Worm (Caenorhabditis elegans) whole organism, L4 larva: ENCODE data around the gene rpl-25.1.
A peak's percentile ranks its signal among the peaks of the same experiment; 100 is the strongest.

ENCODE experiments used
- D1046.2 ChIP-seq: fragments of 200-800 bp; sonication (Bioruptor generic); IDR thresholded peaks from 2 replicates; pipeline ENCODE4 v1.3.6; 2022; ENCODE audit warnings: missing genetic modification characterization, missing compliant biosample characterization
- F10B5.3 ChIP-seq: sonication (generic microtip); optimal IDR thresholded peaks from 2 replicates; lab custom pipeline; 2016; ENCODE audit warnings: mild to moderate bottlenecking, missing genetic modification characterization, missing compliant biosample characterization
- F26F4.8 ChIP-seq: fragments of 200-800 bp; sonication (Bioruptor generic); conservative IDR thresholded peaks from 2 replicates; pipeline ENCODE4 v1.3.6; 2022; ENCODE audit warnings: missing genetic modification characterization, missing compliant biosample characterization
- F44E2.7 ChIP-seq: fragments of 200-800 bp; sonication (Bioruptor generic); IDR thresholded peaks from 2 replicates; pipeline ENCODE4 v2.1.2; 2022; ENCODE audit warnings: missing genetic modification characterization, missing compliant biosample characterization
- F49E8.2 ChIP-seq: sonication (generic microtip); optimal IDR thresholded peaks from 2 replicates; lab custom pipeline; 2016; ENCODE audit warnings: missing compliant biosample characterization, mild to moderate bottlenecking, missing genetic modification characterization, borderline replicate concordance
- T20F7.1 ChIP-seq: fragments of 200-800 bp; sonication (Bioruptor generic); optimal IDR thresholded peaks from 2 replicates; lab custom pipeline; 2018; ENCODE audit warnings: mild to moderate bottlenecking, missing genetic modification characterization, missing compliant biosample characterization
- T26A8.4 ChIP-seq: fragments of 200-800 bp; sonication (Bioruptor generic); IDR thresholded peaks from 2 replicates; pipeline ENCODE4 v1.3.6; 2022; ENCODE audit warnings: missing genetic modification characterization, missing compliant biosample characterization
- Y48G9A.11 ChIP-seq: fragments of 200-800 bp; sonication (Bioruptor generic); IDR thresholded peaks from 2 replicates; pipeline ENCODE4 v1.3.6; 2022; ENCODE audit warnings: missing genetic modification reagents, missing genetic modification characterization, missing compliant biosample characterization
- ZK337.2 ChIP-seq: fragments of 200-800 bp; sonication (Bioruptor generic); IDR thresholded peaks from 2 replicates; pipeline ENCODE4 v1.3.6; 2022; ENCODE audit warnings: missing genetic modification reagents, missing genetic modification characterization, missing compliant biosample characterization
- aha-1 ChIP-seq: fragments of 150-350 bp; peaks from one replicate; lab custom pipeline; 2014; ENCODE audit warnings: missing biosample characterization, missing genetic modification characterization
- ama-1 ChIP-seq: fragments of 150-350 bp; optimal IDR thresholded peaks from 2 replicates; lab custom pipeline; 2014; ENCODE audit warnings: inconsistent platforms, mixed read lengths
- arid-1 ChIP-seq: fragments of 200-800 bp; sonication (Bioruptor generic); conservative IDR thresholded peaks from 2 replicates; pipeline ENCODE4 v1.3.6; 2022; ENCODE audit warnings: missing genetic modification reagents, missing genetic modification characterization, missing compliant biosample characterization
- ceh-28 ChIP-seq: fragments of 150-350 bp; optimal IDR thresholded peaks from 2 replicates; lab custom pipeline; 2014; ENCODE audit warnings: missing biosample characterization, missing genetic modification reagents, missing genetic modification characterization
- ceh-62 ChIP-seq: sonication (generic microtip); optimal IDR thresholded peaks from 2 replicates; lab custom pipeline; 2017; ENCODE audit warnings: missing biosample characterization, missing genetic modification characterization
- ceh-82 ChIP-seq: sonication (generic microtip); optimal IDR thresholded peaks from 2 replicates; lab custom pipeline; 2017; ENCODE audit warnings: missing biosample characterization, missing genetic modification characterization
- cey-2 ChIP-seq: sonication (generic microtip); optimal IDR thresholded peaks from 3 replicates; lab custom pipeline; 2017; ENCODE audit warnings: missing genetic modification characterization, mild to moderate bottlenecking, missing compliant biosample characterization, antibody characterized with exemption, borderline replicate concordance; ENCODE audit not compliant: insufficient read depth
- daf-16 ChIP-seq, 3 experiments: sonication (generic microtip); optimal IDR thresholded peaks; 2 replicates each; lab custom pipeline; 2016 to 2017; ENCODE audit warnings: missing genetic modification characterization in 3 of 3, missing genetic modification reagents in 3 of 3, mild to moderate bottlenecking in 2 of 3, missing compliant biosample characterization in 2 of 3, missing biosample characterization in 1 of 3, moderate library complexity in 1 of 3
- daf-19 ChIP-seq: fragments of 200-800 bp; sonication (Bioruptor generic); conservative IDR thresholded peaks from 2 replicates; pipeline ENCODE4 v1.3.6; 2022; ENCODE audit warnings: missing genetic modification characterization, missing compliant biosample characterization
- dmd-6 ChIP-seq: fragments of 200-800 bp; sonication (Bioruptor generic); IDR thresholded peaks from 2 replicates; pipeline ENCODE4 v1.3.6; 2022; ENCODE audit warnings: missing genetic modification reagents, missing genetic modification characterization, missing compliant biosample characterization
- dmd-9 ChIP-seq: fragments of 200-800 bp; sonication (Bioruptor generic); IDR thresholded peaks from 2 replicates; pipeline ENCODE4 v1.3.6; 2022; ENCODE audit warnings: missing genetic modification reagents, missing genetic modification characterization, missing compliant biosample characterization
- dpl-1 ChIP-seq: fragments of 150-350 bp; optimal IDR thresholded peaks from 2 replicates; lab custom pipeline; 2014; ENCODE audit warnings: missing biosample characterization, missing genetic modification reagents, missing genetic modification characterization
- egl-27 ChIP-seq: sonication (generic microtip); optimal IDR thresholded peaks from 3 replicates; lab custom pipeline; 2017; ENCODE audit warnings: missing biosample characterization, missing genetic modification reagents, missing genetic modification characterization
- fkh-10 ChIP-seq: fragments of 150-350 bp; optimal IDR thresholded peaks from 2 replicates; lab custom pipeline; 2014; ENCODE audit warnings: missing biosample characterization, missing genetic modification reagents, missing genetic modification characterization
- gei-8 ChIP-seq: fragments of 200-800 bp; sonication (Bioruptor generic); optimal IDR thresholded peaks from 2 replicates; lab custom pipeline; 2018; ENCODE audit warnings: mild to moderate bottlenecking, missing genetic modification characterization, missing compliant biosample characterization
- hif-1 ChIP-seq, 2 experiments: sonication (generic microtip); optimal IDR thresholded peaks; 2 replicates each; lab custom pipeline; 2016 to 2017; ENCODE audit warnings: missing compliant biosample characterization in 2 of 2, missing genetic modification characterization in 2 of 2, missing genetic modification reagents in 2 of 2, missing genotype in 2 of 2, mild to moderate bottlenecking in 1 of 2
- hlh-30 ChIP-seq: sonication (generic microtip); optimal IDR thresholded peaks from 2 replicates; lab custom pipeline; 2017; ENCODE audit warnings: antibody characterized with exemption, mild to moderate bottlenecking, missing genetic modification characterization, missing compliant biosample characterization; ENCODE audit not compliant: insufficient read depth
- hmg-1.1 ChIP-seq: fragments of 200-800 bp; sonication (Bioruptor generic); IDR thresholded peaks from 2 replicates; pipeline ENCODE4 v1.3.6; 2022; ENCODE audit warnings: missing genetic modification reagents, missing genetic modification characterization, missing compliant biosample characterization
- lim-7 ChIP-seq: fragments of 200-800 bp; sonication (Bioruptor generic); IDR thresholded peaks from 2 replicates; pipeline ENCODE4 v1.3.6; 2022; ENCODE audit warnings: missing genetic modification characterization, missing compliant biosample characterization
- lin-1 ChIP-seq: fragments of 200-800 bp; sonication (Bioruptor generic); IDR thresholded peaks from 2 replicates; pipeline ENCODE4 v1.3.6; 2022; ENCODE audit warnings: missing genetic modification reagents, missing genetic modification characterization, missing compliant biosample characterization
- lin-15B ChIP-seq: fragments of 150-350 bp; sonication (generic microtip); optimal IDR thresholded peaks from 3 replicates; lab custom pipeline; 2014; ENCODE audit warnings: missing biosample characterization, missing genetic modification characterization
- lin-39 ChIP-seq: fragments of 150-350 bp; optimal IDR thresholded peaks from 2 replicates; lab custom pipeline; 2014; ENCODE audit warnings: missing biosample characterization, missing genetic modification reagents, missing genetic modification characterization
- lir-3 ChIP-seq: sonication (generic microtip); optimal IDR thresholded peaks from 2 replicates; lab custom pipeline; 2016; ENCODE audit warnings: mild to moderate bottlenecking, missing genetic modification characterization, missing compliant biosample characterization
- madf-9 ChIP-seq: fragments of 200-800 bp; sonication (Bioruptor generic); conservative IDR thresholded peaks from 2 replicates; pipeline ENCODE4 v1.3.6; 2022; ENCODE audit warnings: missing genetic modification reagents, missing genetic modification characterization, missing compliant biosample characterization
- mep-1 ChIP-seq: fragments of 150-350 bp; sonication (generic microtip); optimal IDR thresholded peaks from 3 replicates; lab custom pipeline; 2014; ENCODE audit warnings: missing biosample characterization, missing genetic modification characterization
- mxl-3 ChIP-seq: fragments of 200-800 bp; sonication (Bioruptor generic); optimal IDR thresholded peaks from 2 replicates; lab custom pipeline; 2018; ENCODE audit warnings: mild to moderate bottlenecking, missing genetic modification characterization, missing compliant biosample characterization
- nhr-11 ChIP-seq: fragments of 150-350 bp; optimal IDR thresholded peaks from 2 replicates; lab custom pipeline; 2014; ENCODE audit warnings: missing biosample characterization, missing genetic modification characterization
- nhr-111 ChIP-seq: fragments of 200-800 bp; sonication (Bioruptor generic); optimal IDR thresholded peaks from 2 replicates; lab custom pipeline; 2018; ENCODE audit warnings: mild to moderate bottlenecking, missing genetic modification characterization, missing compliant biosample characterization
- nhr-41 ChIP-seq: fragments of 200-800 bp; sonication (Bioruptor generic); IDR thresholded peaks from 2 replicates; pipeline ENCODE4 v1.3.6; 2022; ENCODE audit warnings: missing genetic modification reagents, missing genetic modification characterization, missing compliant biosample characterization
- nhr-77 ChIP-seq: fragments of 150-350 bp; optimal IDR thresholded peaks from 2 replicates; lab custom pipeline; 2014; ENCODE audit warnings: missing biosample characterization, missing genetic modification characterization
- pha-4 ChIP-seq, 2 experiments: fragments of 150-350 bp in 1 of 2; fragments of 200-800 bp in 1 of 2; sonication (Bioruptor generic) in 1 of 2; IDR thresholded peaks in 1 of 2; optimal IDR thresholded peaks in 1 of 2; 2 replicates each; pipeline versions ENCODE4 v1.3.6 to Lab custom; 2014 to 2022; ENCODE audit warnings: missing genetic modification characterization in 2 of 2, missing genetic modification reagents in 2 of 2, missing biosample characterization in 1 of 2, missing compliant biosample characterization in 1 of 2
- pqm-1 ChIP-seq: sonication (generic microtip); optimal IDR thresholded peaks from 2 replicates; lab custom pipeline; 2017; ENCODE audit warnings: missing biosample characterization, missing genetic modification characterization
- skn-1 ChIP-seq: fragments of 150-350 bp; optimal IDR thresholded peaks from 2 replicates; lab custom pipeline; 2014; ENCODE audit warnings: missing biosample characterization, missing genetic modification characterization
- snpc-4 ChIP-seq: fragments of 150-350 bp; optimal IDR thresholded peaks from 2 replicates; lab custom pipeline; 2014; ENCODE audit warnings: missing biosample characterization, missing genetic modification characterization
- spr-3 ChIP-seq: fragments of 200-800 bp; sonication (Bioruptor generic); optimal IDR thresholded peaks from 2 replicates; lab custom pipeline; 2018; ENCODE audit warnings: mild to moderate bottlenecking, missing genetic modification characterization, missing compliant biosample characterization
- unc-62 ChIP-seq, 3 experiments: fragments of 150-350 bp in 1 of 3; sonication (generic microtip); optimal IDR thresholded peaks in 2 of 3; peaks in 1 of 3; 1 replicate in 1 of 3; 2 replicates in 2 of 3; lab custom pipeline; 2014 to 2017; ENCODE audit warnings: missing biosample characterization in 3 of 3, missing genetic modification characterization in 3 of 3, missing genetic modification reagents in 3 of 3, missing genotype in 1 of 3
- zag-1 ChIP-seq: fragments of 150-350 bp; optimal IDR thresholded peaks from 2 replicates; lab custom pipeline; 2014; ENCODE audit warnings: missing biosample characterization, missing genetic modification characterization
- zfp-3 ChIP-seq: fragments of 200-800 bp; sonication (Bioruptor generic); conservative IDR thresholded peaks from 2 replicates; pipeline ENCODE4 v1.3.6; 2022; ENCODE audit warnings: missing genetic modification reagents, missing genetic modification characterization, missing compliant biosample characterization
- zip-11 ChIP-seq: fragments of 200-800 bp; sonication (Bioruptor generic); IDR thresholded peaks from 2 replicates; pipeline ENCODE4 v1.3.6; 2022; ENCODE audit warnings: missing genetic modification characterization, missing compliant biosample characterization
- zip-2 ChIP-seq: fragments of 150-350 bp; optimal IDR thresholded peaks from 2 replicates; lab custom pipeline; 2014; ENCODE audit warnings: missing biosample characterization, missing genetic modification characterization
- ztf-7 ChIP-seq: fragments of 150-350 bp; optimal IDR thresholded peaks from 2 replicates; lab custom pipeline; 2014; ENCODE audit warnings: missing biosample characterization, missing genetic modification characterization

Gene rpl-25.1

ce11 chrX:4706755-4707226 lies 8.2 kb upstream of the rpl-25.1 start, which contains the start of gene dhhc-10 (continued):
- no peak for TF ChIP-seq skn-1 (tag; lab: Kevin White, UChicago)
- TF ChIP-seq egl-27 (tag; lab: Kevin White, UChicago): no peak
- TF ChIP-seq lim-7 (GFP tag; lab: Robert Waterston, UW): no peak
- TF ChIP-seq unc-62 (GFP tag; optimal IDR thresholded peaks at IDR 0.05 in 1 of 2; lab: Kevin White, UChicago): no peak
- TF ChIP-seq unc-62 (tag; optimal IDR thresholded peaks at IDR 0.05; lab: Kevin White, UChicago): no peak
- no peak for TF ChIP-seq daf-19 (GFP tag; lab: Robert Waterston, UW)
- no peak for TF ChIP-seq fkh-10 (GFP tag; lab: Kevin White, UChicago)
- no peak for TF ChIP-seq F10B5.3 (tag; lab: Kevin White, UChicago)
- peak; percentile 69 for TF ChIP-seq aha-1 (tag; lab: Kevin White, UChicago)
- TF ChIP-seq ceh-62 (tag; lab: Kevin White, UChicago): no peak
- no peak for TF ChIP-seq ama-1 (lab: Kevin White, UChicago)
- TF ChIP-seq nhr-41 (GFP tag; lab: Robert Waterston, UW): no peak
- no peak for TF ChIP-seq gei-8
- TF ChIP-seq cey-2 (tag; lab: Kevin White, UChicago): no peak
- TF ChIP-seq F49E8.2 (tag; lab: Kevin White, UChicago): no peak
- TF ChIP-seq ceh-28 (tag; lab: Kevin White, UChicago): no peak
- peak in 1 of 2 experiments; percentile 35 for TF ChIP-seq hif-1 (tag; optimal IDR thresholded peaks at IDR 0.05; lab: Kevin White, UChicago)
- no peak for TF ChIP-seq spr-3
- no peak for TF ChIP-seq ceh-82 (tag; lab: Kevin White, UChicago)
- TF ChIP-seq mxl-3 (GFP tag; lab: Kevin White, UChicago): peak; percentile 58
- no peak for TF ChIP-seq zag-1 (tag; lab: Kevin White, UChicago)
- no peak for TF ChIP-seq F26F4.8
- TF ChIP-seq lin-15B: no peak
- no peak for TF ChIP-seq nhr-11 (tag; lab: Kevin White, UChicago)
- TF ChIP-seq daf-16 (GFP tag; optimal IDR thresholded peaks at IDR 0.05; lab: Kevin White, UChicago): no peak
- peak; percentile 64 for TF ChIP-seq daf-16 (tag; optimal IDR thresholded peaks at IDR 0.05; lab: Kevin White, UChicago)
- TF ChIP-seq ZK337.2: no peak
- TF ChIP-seq arid-1: no peak
- TF ChIP-seq Y48G9A.11 (GFP tag; lab: Robert Waterston, UW): no peak
- peak; percentile 83 for TF ChIP-seq dmd-6 (GFP tag; lab: Robert Waterston, UW)
- TF ChIP-seq zfp-3 (GFP tag; lab: Robert Waterston, UW): no peak
- no peak for TF ChIP-seq nhr-111 (GFP tag; lab: Kevin White, UChicago)
- TF ChIP-seq lin-39 (tag; lab: Kevin White, UChicago): no peak
- no peak for TF ChIP-seq lin-1 (GFP tag; lab: Robert Waterston, UW)
- peak; percentile 30; the same call in 1 of the 2 replicates for TF ChIP-seq T26A8.4 (GFP tag; lab: Robert Waterston, UW)
- TF ChIP-seq zip-2: no peak
- TF ChIP-seq hmg-1.1 (GFP tag; lab: Robert Waterston, UW): 0 out of 2 replicates have a peak, but pooled peaks have one; percentile 35
- TF ChIP-seq pha-4 (GFP tag; IDR thresholded peaks at IDR 0.05; lab: Robert Waterston, UW): no peak
- peak; percentile 47 for TF ChIP-seq pha-4 (tag; optimal IDR thresholded peaks at IDR 0.05; lab: Kevin White, UChicago)
- peak; percentile 43 for TF ChIP-seq hlh-30 (tag; lab: Kevin White, UChicago)
- peak; percentile 37 for TF ChIP-seq dpl-1 (GFP tag; lab: Kevin White, UChicago)
- no peak for TF ChIP-seq ztf-7 (tag; lab: Kevin White, UChicago)
- TF ChIP-seq F44E2.7: no peak
- peak; percentile 84 for TF ChIP-seq pqm-1 (tag; lab: Kevin White, UChicago)
- no peak for TF ChIP-seq zip-11 (GFP tag; lab: Robert Waterston, UW)
- TF ChIP-seq nhr-77: peak; percentile 68
- peak; percentile 67 for TF ChIP-seq mep-1 (tag; lab: Kevin White, UChicago)
- TF ChIP-seq madf-9 (GFP tag; lab: Robert Waterston, UW): 0 out of 2 replicates have a peak, but pooled peaks have one; percentile 12
- no peak for TF ChIP-seq snpc-4 (tag; lab: Kevin White, UChicago)
- TF ChIP-seq D1046.2 (GFP tag; lab: Robert Waterston, UW): no peak
- TF ChIP-seq T20F7.1: peak; percentile 20
- TF ChIP-seq lir-3: no peak
- TF ChIP-seq dmd-9 (GFP tag; lab: Robert Waterston, UW): no peak
